Worm (Caenorhabditis elegans) whole organism, mixed stage, embryonic: ENCODE data around the gene chil-10.

Source experiments
- M03D4.4 ChIP-seq: sonication (generic microtip); optimal IDR thresholded peaks from 2 replicates; lab custom pipeline; 2017; ENCODE audit warnings: mild to moderate bottlenecking, missing genetic modification characterization, missing compliant biosample characterization
- bed-3 ChIP-seq: fragments of 200-800 bp; sonication (Bioruptor generic); optimal IDR thresholded peaks from 3 replicates; lab custom pipeline; 2018; ENCODE audit warnings: mild to moderate bottlenecking, missing genetic modification characterization, moderate library complexity, missing compliant biosample characterization
- blmp-1 ChIP-seq: fragments of 150-350 bp; optimal IDR thresholded peaks from 2 replicates; lab custom pipeline; 2014; ENCODE audit warnings: missing biosample characterization, missing genetic modification characterization
- ceh-39 ChIP-seq: fragments of 150-350 bp; optimal IDR thresholded peaks from 2 replicates; lab custom pipeline; 2014; ENCODE audit warnings: missing biosample characterization, missing genetic modification characterization
- ceh-43 ChIP-seq: fragments of 200-800 bp; sonication (Bioruptor generic); optimal IDR thresholded peaks from 2 replicates; lab custom pipeline; 2018; ENCODE audit warnings: mild to moderate bottlenecking, missing genetic modification characterization, moderate library complexity, missing compliant biosample characterization
- ceh-83 ChIP-seq: fragments of 200-800 bp; sonication (Bioruptor generic); optimal IDR thresholded peaks from 2 replicates; lab custom pipeline; 2018; ENCODE audit warnings: mild to moderate bottlenecking, missing genetic modification characterization, missing compliant biosample characterization
- ces-1 ChIP-seq: fragments of 150-350 bp; optimal IDR thresholded peaks from 2 replicates; lab custom pipeline; 2014; ENCODE audit warnings: missing biosample characterization, missing genetic modification reagents, missing genetic modification characterization
- cnd-1 ChIP-seq: fragments of 200-800 bp; sonication (Bioruptor generic); optimal IDR thresholded peaks from 2 replicates; lab custom pipeline; 2018; ENCODE audit warnings: mild to moderate bottlenecking, missing genetic modification characterization, missing compliant biosample characterization
- drap-1 ChIP-seq: fragments of 200-800 bp; sonication (Bioruptor generic); optimal IDR thresholded peaks from 3 replicates; lab custom pipeline; 2018; ENCODE audit warnings: mild to moderate bottlenecking, missing genetic modification characterization, missing compliant biosample characterization
- elt-1 ChIP-seq: sonication (generic microtip); optimal IDR thresholded peaks from 2 replicates; lab custom pipeline; 2017; ENCODE audit warnings: missing genetic modification characterization, mild to moderate bottlenecking, missing compliant biosample characterization, antibody characterized with exemption, moderate library complexity, borderline replicate concordance; ENCODE audit not compliant: insufficient read depth
- elt-3 ChIP-seq: fragments of 150-350 bp; optimal IDR thresholded peaks from 2 replicates; lab custom pipeline; 2014; ENCODE audit warnings: missing biosample characterization, missing genetic modification characterization
- flh-1 ChIP-seq: fragments of 200-800 bp; sonication (Bioruptor generic); optimal IDR thresholded peaks from 2 replicates; lab custom pipeline; 2018; ENCODE audit warnings: mild to moderate bottlenecking, missing genetic modification characterization, moderate library complexity, missing compliant biosample characterization
- ham-2 ChIP-seq: fragments of 200-800 bp; sonication (Bioruptor generic); optimal IDR thresholded peaks from 2 replicates; lab custom pipeline; 2018; ENCODE audit warnings: mild to moderate bottlenecking, missing genetic modification characterization, missing compliant biosample characterization
- hlh-1 ChIP-seq: fragments of 150-350 bp; optimal IDR thresholded peaks from 2 replicates; lab custom pipeline; 2014; ENCODE audit warnings: missing biosample characterization, missing genetic modification reagents, missing genetic modification characterization
- lin-13 ChIP-seq: fragments of 150-350 bp; optimal IDR thresholded peaks from 2 replicates; lab custom pipeline; 2014; ENCODE audit warnings: missing biosample characterization, missing genetic modification characterization
- lin-32 ChIP-seq: fragments of 200-800 bp; sonication (Bioruptor generic); optimal IDR thresholded peaks from 2 replicates; lab custom pipeline; 2018; ENCODE audit warnings: mild to moderate bottlenecking, missing genetic modification characterization, missing compliant biosample characterization
- lsy-2 ChIP-seq: fragments of 150-350 bp; optimal IDR thresholded peaks from 2 replicates; lab custom pipeline; 2014; ENCODE audit warnings: missing biosample characterization, missing genetic modification characterization
- mab-5 ChIP-seq: fragments of 150-350 bp; optimal IDR thresholded peaks from 2 replicates; lab custom pipeline; 2014; ENCODE audit warnings: missing biosample characterization, missing genetic modification characterization
- mep-1 ChIP-seq: fragments of 150-350 bp; optimal IDR thresholded peaks from 2 replicates; lab custom pipeline; 2017; ENCODE audit warnings: missing biosample characterization, missing genetic modification reagents, missing genetic modification characterization, inconsistent platforms
- mls-2 ChIP-seq: sonication (generic microtip); optimal IDR thresholded peaks from 2 replicates; lab custom pipeline; 2016; ENCODE audit warnings: mild to moderate bottlenecking, missing genetic modification characterization, moderate library complexity, missing compliant biosample characterization
- nhr-12 ChIP-seq: fragments of 150-350 bp; optimal IDR thresholded peaks from 2 replicates; lab custom pipeline; 2014; ENCODE audit warnings: missing biosample characterization, missing genetic modification characterization
- nhr-2 ChIP-seq: fragments of 150-350 bp; optimal IDR thresholded peaks from 2 replicates; lab custom pipeline; 2014; ENCODE audit warnings: missing biosample characterization, missing genetic modification characterization
- nhr-237 ChIP-seq: fragments of 150-350 bp; optimal IDR thresholded peaks from 2 replicates; lab custom pipeline; 2014; ENCODE audit warnings: missing biosample characterization, missing genetic modification characterization
- nhr-28 ChIP-seq: fragments of 150-350 bp; optimal IDR thresholded peaks from 2 replicates; lab custom pipeline; 2014; ENCODE audit warnings: missing biosample characterization, missing genetic modification characterization
- nhr-76 ChIP-seq: sonication (generic microtip); optimal IDR thresholded peaks from 2 replicates; lab custom pipeline; 2017; ENCODE audit warnings: missing biosample characterization, missing genetic modification characterization
- pha-4 ChIP-seq: fragments of 150-350 bp; optimal IDR thresholded peaks from 2 replicates; lab custom pipeline; 2018; ENCODE audit warnings: missing biosample characterization, missing genetic modification reagents, missing genetic modification characterization
- sem-2 ChIP-seq: fragments of 200-800 bp; sonication (Bioruptor generic); optimal IDR thresholded peaks from 2 replicates; lab custom pipeline; 2018; ENCODE audit warnings: mild to moderate bottlenecking, missing genetic modification characterization, missing compliant biosample characterization
- snpc-4 ChIP-seq: fragments of 150-350 bp; optimal IDR thresholded peaks from 2 replicates; lab custom pipeline; 2014; ENCODE audit warnings: missing biosample characterization, missing genetic modification characterization
- sptf-1 ChIP-seq: sonication (generic microtip); optimal IDR thresholded peaks from 2 replicates; lab custom pipeline; 2017; ENCODE audit warnings: mild to moderate bottlenecking, missing genetic modification characterization, moderate library complexity, missing compliant biosample characterization
- tbx-8 ChIP-seq: fragments of 200-800 bp; sonication (Bioruptor generic); optimal IDR thresholded peaks from 2 replicates; lab custom pipeline; 2018; ENCODE audit warnings: mild to moderate bottlenecking, missing genetic modification characterization, moderate library complexity, missing compliant biosample characterization
- unc-120 ChIP-seq: sonication (generic microtip); optimal IDR thresholded peaks from 2 replicates; lab custom pipeline; 2017; ENCODE audit warnings: missing genetic modification characterization, missing compliant biosample characterization; ENCODE audit not compliant: poor library complexity, severe bottlenecking
- unc-39 ChIP-seq: fragments of 150-350 bp; optimal IDR thresholded peaks from 2 replicates; lab custom pipeline; 2014; ENCODE audit warnings: missing biosample characterization, missing genetic modification characterization
- unc-62 ChIP-seq: fragments of 150-350 bp; optimal IDR thresholded peaks from 2 replicates; lab custom pipeline; 2014; ENCODE audit warnings: missing biosample characterization, missing genetic modification reagents, missing genetic modification characterization
- zip-8 ChIP-seq: fragments of 150-350 bp; optimal IDR thresholded peaks from 2 replicates; lab custom pipeline; 2014; ENCODE audit warnings: missing biosample characterization, missing genetic modification characterization
- ztf-11 ChIP-seq: fragments of 150-350 bp; optimal IDR thresholded peaks from 2 replicates; lab custom pipeline; 2014; ENCODE audit warnings: missing biosample characterization, missing genetic modification characterization

The chil-10 gene

DNA sequence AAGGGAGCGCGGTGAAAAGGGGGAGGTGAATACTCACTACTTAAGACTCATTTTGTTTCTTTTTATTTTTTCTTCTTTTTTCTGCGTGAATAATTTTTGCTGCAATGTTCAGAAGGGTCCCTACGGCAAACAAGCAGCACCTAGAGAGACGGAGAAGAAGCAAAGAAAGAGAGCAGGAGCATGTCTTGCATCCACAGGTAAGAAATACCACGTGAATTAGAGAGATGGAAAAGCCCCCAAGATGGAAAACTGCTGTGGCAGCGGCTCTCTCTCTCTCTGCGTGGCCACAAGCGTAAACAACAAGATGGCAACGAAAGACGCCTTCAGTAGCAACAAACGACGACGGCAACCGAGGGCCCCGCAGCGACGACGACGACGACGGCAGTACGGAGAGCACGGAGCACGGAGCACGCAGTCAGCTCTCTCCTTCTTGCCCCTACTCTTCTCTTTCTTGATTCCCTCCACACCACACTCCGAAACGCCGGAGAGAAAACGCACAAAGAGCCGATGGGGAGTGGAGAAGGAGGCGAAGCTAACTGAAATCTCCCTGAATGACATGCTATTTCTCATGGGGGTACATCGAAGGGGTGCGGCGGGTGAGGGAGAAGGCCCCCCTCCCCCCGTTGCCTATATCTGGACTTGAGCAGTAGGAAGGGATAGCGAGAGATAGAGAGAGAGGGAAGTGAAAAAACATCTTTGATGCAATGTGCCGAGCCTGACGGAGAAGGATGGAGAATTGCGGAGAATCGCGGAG lies 35.1 kb downstream of the chil-10 start:
- TF ChIP-seq sptf-1 (no peak), pha-4 (no peak), unc-120 (tag; lab: Kevin White, UChicago) (peak; percentile 99), ceh-39 (tag; lab: Kevin White, UChicago) (no peak), bed-3 (GFP tag; lab: Kevin White, UChicago) (no peak), zip-8 (tag; lab: Kevin White, UChicago) (no peak), flh-1 (GFP tag; lab: Kevin White, UChicago) (no peak), M03D4.4 (tag; lab: Kevin White, UChicago) (no peak), snpc-4 (tag; lab: Kevin White, UChicago) (no peak), ham-2 (peak; percentile 20), lsy-2 (tag; lab: Kevin White, UChicago) (peak; percentile 30), nhr-2 (tag; lab: Kevin White, UChicago) (no peak), nhr-237 (no peak), ceh-83 (GFP tag; lab: Kevin White, UChicago) (no peak), lin-13 (tag; lab: Kevin White, UChicago) (no peak), tbx-8 (no peak), elt-1 (tag; lab: Kevin White, UChicago) (no peak), blmp-1 (tag; lab: Kevin White, UChicago) (no peak), elt-3 (no peak), nhr-28 (no peak), nhr-76 (tag; lab: Kevin White, UChicago) (no peak), mep-1 (tag; lab: Kevin White, UChicago) (peak; percentile 65), sem-2 (no peak), ztf-11 (peak; percentile 72), hlh-1 (tag; lab: Kevin White, UChicago) (peak; percentile 21), drap-1 (GFP tag; lab: Kevin White, UChicago) (peak; percentile 59), ces-1 (peak; percentile 56), unc-39 (tag; lab: Kevin White, UChicago) (no peak), nhr-12 (tag; lab: Kevin White, UChicago) (no peak), mls-2 (peak; percentile 10), ceh-43 (GFP tag; lab: Kevin White, UChicago) (no peak), lin-32 (GFP tag; lab: Kevin White, UChicago) (no peak), cnd-1 (tag; lab: Kevin White, UChicago) (peak; percentile 28), mab-5 (no peak), unc-62 (GFP tag; lab: Kevin White, UChicago) (peak; percentile 30)

DNA sequence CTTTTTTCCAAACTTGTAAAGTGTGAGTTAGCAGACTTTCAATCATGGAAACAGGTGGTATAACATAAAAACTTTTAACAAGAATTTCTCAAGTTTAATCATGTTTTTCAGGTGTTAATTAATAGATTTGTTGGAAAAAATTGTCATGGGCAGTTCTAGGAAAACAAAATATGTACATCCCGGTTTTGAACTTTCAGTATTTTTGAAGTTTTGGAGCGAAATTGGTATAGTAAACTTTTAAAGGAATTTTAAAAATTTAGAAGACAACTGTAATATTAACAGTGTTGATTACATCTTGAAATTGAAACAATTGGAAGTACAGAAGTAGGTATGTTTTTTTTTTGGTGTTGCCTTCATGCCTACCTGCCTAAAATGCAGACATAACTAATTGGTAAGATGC lies 37.0 kb downstream of the chil-10 start:
- TF ChIP-seq ceh-43 (GFP tag; lab: Kevin White, UChicago) (no peak), ceh-39 (tag; lab: Kevin White, UChicago) (no peak), mab-5 (no peak), sptf-1 (no peak), ces-1 (no peak), sem-2 (no peak), blmp-1 (tag; lab: Kevin White, UChicago) (no peak), mep-1 (tag; lab: Kevin White, UChicago) (no peak), mls-2 (no peak), drap-1 (GFP tag; lab: Kevin White, UChicago) (no peak)
- TF ChIP-seq, all 35 proteins: peak for 0

DNA sequence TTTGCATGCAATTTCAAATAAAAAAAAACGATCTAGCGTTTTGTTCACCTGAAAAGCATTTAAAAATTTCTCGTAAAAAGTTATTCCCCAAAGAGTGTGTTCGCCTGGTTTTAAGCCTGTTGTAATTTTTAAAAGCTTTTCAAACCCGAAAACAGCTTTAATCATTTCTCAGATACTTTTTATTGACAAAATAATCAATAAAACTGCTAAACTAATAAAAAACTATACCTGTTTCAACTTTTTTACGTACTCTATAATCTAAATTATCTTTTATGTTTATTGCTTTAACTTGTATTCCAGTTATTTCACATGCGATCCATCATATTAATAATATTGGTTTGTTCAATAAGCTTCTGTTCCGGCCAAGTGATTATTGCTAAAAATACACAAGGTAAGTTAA lies 46.4 kb downstream of the chil-10 start, which contains the start of gene cutl-21:
Gene cutl-21, plus strand, starts transcription at position 301 of the 400 bp plus-strand sequence.
- no peak for TF ChIP-seq pha-4
- no peak for TF ChIP-seq mab-5
- no peak for TF ChIP-seq unc-39 (tag; lab: Kevin White, UChicago)

DNA sequence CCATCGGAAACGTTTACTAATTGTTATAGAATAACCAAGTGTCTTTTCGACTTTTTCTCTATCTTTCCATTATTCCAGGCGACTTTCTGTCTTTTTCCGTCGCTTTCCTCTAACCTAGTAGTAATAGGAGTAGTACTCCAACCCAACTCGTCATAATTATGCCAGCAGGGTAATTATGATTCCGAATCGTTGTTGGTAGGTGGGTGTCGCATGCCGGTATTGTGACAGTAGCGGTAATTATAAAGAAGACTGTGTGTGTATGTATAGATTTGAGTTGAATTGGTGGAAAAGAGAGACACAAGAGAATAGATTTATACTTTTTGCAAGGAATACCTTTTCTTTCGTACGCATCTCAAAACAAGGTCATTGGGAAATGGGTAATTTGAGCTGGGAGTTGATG lies 47.3 kb downstream of the chil-10 start:
- TF ChIP-seq lin-13 (tag; lab: Kevin White, UChicago) (no peak), ceh-43 (GFP tag; lab: Kevin White, UChicago) (peak; percentile 87), nhr-2 (tag; lab: Kevin White, UChicago) (peak; percentile 3), ceh-83 (GFP tag; lab: Kevin White, UChicago) (no peak), tbx-8 (no peak), mls-2 (peak; percentile 15), ham-2 (peak; percentile 10)
- TF ChIP-seq, all 35 proteins: peak for 4
